ENCODE assay signal across 1 fruit fly cellular context in genomic region chr3R:4281119-4281861, dm6.
TF ChIP-seq lines count a peak whose summit lies in the region.

No protein-coding gene starts in this region.

TF ChIP-seq in whole organism, embryonic, 481 proteins besides CTCF, POLR2A, EP300 and RAD21 (continued from another document):
- TF ChIP-seq B-H1 (GFP tag; IDR thresholded peaks at IDR 0.05; lab: Robert Waterston, UW) (no peak), pfk (GFP tag; optimal IDR thresholded peaks at IDR 0.05; lab: Kevin White, UChicago) (peak; percentile 34), Antp (GFP tag; optimal IDR thresholded peaks at IDR 0.05; lab: Kevin White, UChicago) (no peak), abd-A (tag; optimal IDR thresholded peaks at IDR 0.05; lab: Kevin White, UChicago) (peak; percentile 53), eve (GFP tag; optimal IDR thresholded peaks at IDR 0.05; lab: Kevin White, UChicago) (no peak), C15 (GFP tag; IDR thresholded peaks at IDR 0.05; lab: Robert Waterston, UW) (no peak), Adf1 (GFP tag; IDR thresholded peaks at IDR 0.05; lab: Robert Waterston, UW) (peak; percentile 78), aop (GFP tag; IDR thresholded peaks at IDR 0.05; lab: Robert Waterston, UW) (no peak), fd64A (GFP tag; optimal IDR thresholded peaks at IDR 0.05; lab: Kevin White, UChicago) (no peak), CG1602 (GFP tag; optimal IDR thresholded peaks at IDR 0.05; lab: Kevin White, UChicago) (no peak), onecut (GFP tag; IDR thresholded peaks at IDR 0.05; lab: Robert Waterston, UW) (peak; percentile 93), fd96Cb (tag; optimal IDR thresholded peaks at IDR 0.05; lab: Kevin White, UChicago) (no peak), pho (GFP tag; optimal IDR thresholded peaks at IDR 0.05; lab: Kevin White, UChicago) (no peak), D19B (GFP tag; optimal IDR thresholded peaks at IDR 0.05; lab: Kevin White, UChicago) (no peak), CG6854 (GFP tag; optimal IDR thresholded peaks at IDR 0.05; lab: Kevin White, UChicago) (no peak), ftz-f1 (GFP tag; optimal IDR thresholded peaks at IDR 0.05; lab: Kevin White, UChicago) (no peak), ATbp (GFP tag; optimal IDR thresholded peaks at IDR 0.05; lab: Kevin White, UChicago) (no peak), Mad (GFP tag; optimal IDR thresholded peaks at IDR 0.05; lab: Kevin White, UChicago) (no peak), disco-r (GFP tag; optimal IDR thresholded peaks at IDR 0.05; lab: Kevin White, UChicago) (no peak), HLH4C (GFP tag; IDR thresholded peaks at IDR 0.05; lab: Robert Waterston, UW; ENCODE audit: partially characterized antibody) (no peak), Hr3 (GFP tag; optimal IDR thresholded peaks at IDR 0.05; lab: Kevin White, UChicago) (no peak), CG10543 (GFP tag; optimal IDR thresholded peaks at IDR 0.05; lab: Kevin White, UChicago) (peak; percentile 9), CG31441 (GFP tag; IDR thresholded peaks at IDR 0.05; lab: Robert Waterston, UW) (no peak), lov (optimal IDR thresholded peaks at IDR 0.05; lab: Kevin White, UChicago) (no peak), lov (GFP tag; IDR thresholded peaks at IDR 0.05; lab: Robert Waterston, UW) (no peak), CG6175 (GFP tag; IDR thresholded peaks at IDR 0.05; lab: Robert Waterston, UW) (0 out of 3 replicates have a peak, but pooled peaks have one; percentile 32), H2.0 (GFP tag; IDR thresholded peaks at IDR 0.05; lab: Robert Waterston, UW) (no peak), CG12744 (GFP tag; optimal IDR thresholded peaks at IDR 0.05; lab: Kevin White, UChicago) (peak; percentile 18), CG10431 (GFP tag; optimal IDR thresholded peaks at IDR 0.05; lab: Kevin White, UChicago) (no peak), tll (GFP tag; optimal IDR thresholded peaks at IDR 0.05; lab: Kevin White, UChicago) (peak in 1 of 2 experiments; percentile 79), trh (GFP tag; optimal IDR thresholded peaks at IDR 0.05; lab: Kevin White, UChicago) (no peak), cad (GFP tag; optimal IDR thresholded peaks at IDR 0.05; lab: Kevin White, UChicago) (no peak), CG9727 (GFP tag; optimal IDR thresholded peaks at IDR 0.05; lab: Kevin White, UChicago) (no peak), tap (tag; optimal IDR thresholded peaks at IDR 0.05; lab: Kevin White, UChicago) (no peak), psq (GFP tag; optimal IDR thresholded peaks at IDR 0.05; lab: Kevin White, UChicago) (no peak), Side (GFP tag; optimal IDR thresholded peaks at IDR 0.05; lab: Kevin White, UChicago) (no peak), dmrt99B (tag; optimal IDR thresholded peaks at IDR 0.05; lab: Kevin White, UChicago) (no peak), wdn (GFP tag; IDR thresholded peaks at IDR 0.05; lab: Robert Waterston, UW) (no peak), CG2120 (GFP tag; optimal IDR thresholded peaks at IDR 0.05; lab: Kevin White, UChicago) (no peak), CG15514 (GFP tag; optimal IDR thresholded peaks at IDR 0.05; lab: Kevin White, UChicago) (no peak), mld (GFP tag; IDR thresholded peaks at IDR 0.05; lab: Robert Waterston, UW; ENCODE audit: partially characterized antibody) (no peak), CG9817 (tag; optimal IDR thresholded peaks at IDR 0.05; lab: Kevin White, UChicago) (no peak), Lim3 (GFP tag; IDR thresholded peaks at IDR 0.05; lab: Robert Waterston, UW) (no peak), tna (GFP tag; IDR thresholded peaks at IDR 0.05; lab: Robert Waterston, UW; ENCODE audit: partially characterized antibody) (peak; percentile 8; the same call in 1 of the 2 replicates), HLH3B (GFP tag; IDR thresholded peaks at IDR 0.05; lab: Robert Waterston, UW) (no peak), tgo (GFP tag; IDR thresholded peaks at IDR 0.05; lab: Robert Waterston, UW) (no peak), seq (GFP tag; IDR thresholded peaks at IDR 0.05; lab: Robert Waterston, UW) (no peak), ERR (GFP tag; optimal IDR thresholded peaks at IDR 0.05; lab: Kevin White, UChicago) (peak; percentile 25), CG5245 (GFP tag; optimal IDR thresholded peaks at IDR 0.05; lab: Kevin White, UChicago) (no peak), CG17328 (GFP tag; IDR thresholded peaks at IDR 0.05; lab: Robert Waterston, UW) (no peak), z (GFP tag; IDR thresholded peaks at IDR 0.05; lab: Robert Waterston, UW) (peak; percentile 86), chif (GFP tag; optimal IDR thresholded peaks at IDR 0.05; lab: Kevin White, UChicago) (no peak), dpn (GFP tag; optimal IDR thresholded peaks at IDR 0.05; lab: Kevin White, UChicago) (no peak), sima (GFP tag; optimal IDR thresholded peaks at IDR 0.05; lab: Kevin White, UChicago) (no peak), CG8290 (GFP tag; optimal IDR thresholded peaks at IDR 0.05; lab: Kevin White, UChicago) (no peak), CG8290 (tag; optimal IDR thresholded peaks at IDR 0.05; lab: Kevin White, UChicago) (peak in 1 of 2 experiments; percentile 38), ap (GFP tag; IDR thresholded peaks at IDR 0.05; lab: Robert Waterston, UW) (no peak), CG11398 (GFP tag; optimal IDR thresholded peaks at IDR 0.05; lab: Kevin White, UChicago) (no peak), Dp (GFP tag; optimal IDR thresholded peaks at IDR 0.05; lab: Kevin White, UChicago) (no peak), gce (GFP tag; IDR thresholded peaks at IDR 0.05; lab: Robert Waterston, UW) (no peak), CG8765 (GFP tag; IDR thresholded peaks at IDR 0.05; lab: Robert Waterston, UW) (no peak), pnt (GFP tag; optimal IDR thresholded peaks at IDR 0.05; lab: Kevin White, UChicago) (no peak), cg (GFP tag; optimal IDR thresholded peaks at IDR 0.05; lab: Kevin White, UChicago) (no peak), Lhr (GFP tag; optimal IDR thresholded peaks at IDR 0.05; lab: Kevin White, UChicago) (no peak), CG10979 (tag; optimal IDR thresholded peaks at IDR 0.05; lab: Kevin White, UChicago) (no peak)
